Worm (Caenorhabditis elegans) whole organism, L1 larva: ENCODE results near the gene hrg-4.

Experiments used
- aly-2 ChIP-seq: fragments of 150-350 bp; optimal IDR thresholded peaks from 2 replicates; lab custom pipeline; 2014; ENCODE audit warnings: missing biosample characterization, missing genetic modification characterization
- dsc-1 ChIP-seq: sonication (generic microtip); optimal IDR thresholded peaks from 2 replicates; lab custom pipeline; 2016; ENCODE audit warnings: mild to moderate bottlenecking, missing genetic modification characterization, missing compliant biosample characterization
- jun-1 ChIP-seq: fragments of 150-350 bp; optimal IDR thresholded peaks from 2 replicates; lab custom pipeline; 2014; ENCODE audit warnings: missing biosample characterization, missing genetic modification reagents, missing genetic modification characterization
- lin-39 ChIP-seq: fragments of 150-350 bp; optimal IDR thresholded peaks from 2 replicates; lab custom pipeline; 2014; ENCODE audit warnings: missing biosample characterization, missing genetic modification reagents, missing genetic modification characterization
- mep-1 ChIP-seq: fragments of 150-350 bp; optimal IDR thresholded peaks from 2 replicates; lab custom pipeline; 2014; ENCODE audit warnings: missing biosample characterization, missing genetic modification characterization
- nhr-12 ChIP-seq: sonication (generic microtip); optimal IDR thresholded peaks from 2 replicates; lab custom pipeline; 2017; ENCODE audit warnings: missing biosample characterization, missing genetic modification characterization
- nhr-76 ChIP-seq: sonication (generic microtip); optimal IDR thresholded peaks from 2 replicates; lab custom pipeline; 2017; ENCODE audit warnings: missing biosample characterization, missing genetic modification characterization
- sptf-1 ChIP-seq: fragments of 150-350 bp; optimal IDR thresholded peaks from 2 replicates; lab custom pipeline; 2014; ENCODE audit warnings: missing biosample characterization, missing genetic modification characterization
- ztf-11 ChIP-seq, 2 experiments: sonication (generic microtip); optimal IDR thresholded peaks; 2 replicates each; lab custom pipeline; 2016 to 2017; ENCODE audit warnings: missing genetic modification characterization in 2 of 2, missing biosample characterization in 1 of 2, missing compliant biosample characterization in 1 of 2

- no peak for TF ChIP-seq nhr-12 (tag; lab: Kevin White, UChicago)
- no peak for TF ChIP-seq dsc-1 (tag; lab: Kevin White, UChicago)
- no peak for TF ChIP-seq ztf-11 (tag; optimal IDR thresholded peaks at IDR 0.05; lab: Kevin White, UChicago)
- TF ChIP-seq aly-2 (tag; lab: Kevin White, UChicago), result no peak
- no peak for TF ChIP-seq lin-39
- TF ChIP-seq mep-1 (tag; lab: Kevin White, UChicago), result no peak
- TF ChIP-seq nhr-76 (tag; lab: Kevin White, UChicago), result no peak
- TF ChIP-seq sptf-1 (tag; lab: Kevin White, UChicago), result no peak
- TF ChIP-seq jun-1 (tag; lab: Kevin White, UChicago), result peak; percentile 43
Observed at ce11 chrIV:11008255-11008654, 22.5 kb downstream of the hrg-4 start.
